Worm (Caenorhabditis elegans) whole organism, L1 larva: ENCODE data around the gene D2096.11.
A peak's percentile ranks its signal among the peaks of the same experiment; 100 is the strongest.

Experiments used
- C04F5.9 ChIP-seq: sonication (generic microtip); optimal IDR thresholded peaks from 2 replicates; lab custom pipeline; 2016; ENCODE audit warnings: missing genetic modification characterization, missing compliant biosample characterization
- C16A3.4 ChIP-seq: fragments of 150-350 bp; optimal IDR thresholded peaks from 2 replicates; lab custom pipeline; 2014; ENCODE audit warnings: missing biosample characterization, missing genetic modification characterization
- C34B4.2 ChIP-seq: sonication (generic microtip); optimal IDR thresholded peaks from 2 replicates; lab custom pipeline; 2017; ENCODE audit warnings: mild to moderate bottlenecking, missing genetic modification characterization, missing compliant biosample characterization
- Y116A8C.19 ChIP-seq: sonication (generic microtip); optimal IDR thresholded peaks from 2 replicates; lab custom pipeline; 2016; ENCODE audit warnings: missing compliant biosample characterization, missing genetic modification characterization, borderline replicate concordance
- alr-1 ChIP-seq: fragments of 200-800 bp; sonication (Bioruptor generic); optimal IDR thresholded peaks from 2 replicates; lab custom pipeline; 2018; ENCODE audit warnings: borderline replicate concordance, mild to moderate bottlenecking, missing genetic modification characterization, missing compliant biosample characterization
- aly-2 ChIP-seq: fragments of 150-350 bp; optimal IDR thresholded peaks from 2 replicates; lab custom pipeline; 2014; ENCODE audit warnings: missing biosample characterization, missing genetic modification characterization
- ama-1 ChIP-seq: fragments of 150-350 bp; optimal IDR thresholded peaks from 2 replicates; lab custom pipeline; 2014
- ceh-8 ChIP-seq: fragments of 200-800 bp; sonication (Bioruptor generic); optimal IDR thresholded peaks from 2 replicates; lab custom pipeline; 2018; ENCODE audit warnings: mild to moderate bottlenecking, missing genetic modification characterization, moderate library complexity, missing compliant biosample characterization
- ceh-82 ChIP-seq, 3 experiments: fragments of 150-350 bp in 1 of 3; sonication (generic microtip) in 2 of 3; optimal IDR thresholded peaks; 2 replicates each; lab custom pipeline; 2014 to 2017; ENCODE audit warnings: missing biosample characterization in 3 of 3, missing genetic modification characterization in 3 of 3
- ceh-90 ChIP-seq: sonication (generic microtip); optimal IDR thresholded peaks from 2 replicates; lab custom pipeline; 2016; ENCODE audit warnings: missing genetic modification characterization, missing compliant biosample characterization
- efl-1 ChIP-seq, 4 experiments: fragments of 150-350 bp; optimal IDR thresholded peaks in 3 of 4; peaks in 1 of 4; 1 replicate in 1 of 4; 2 replicates in 3 of 4; lab custom pipeline; 2014; ENCODE audit warnings: missing biosample characterization in 2 of 4, missing genetic modification characterization in 2 of 4, missing genetic modification reagents in 2 of 4
- efl-3 ChIP-seq: fragments of 200-800 bp; sonication (Bioruptor generic); optimal IDR thresholded peaks from 2 replicates; lab custom pipeline; 2018; ENCODE audit warnings: mild to moderate bottlenecking, missing genetic modification characterization, missing compliant biosample characterization
- egl-13 ChIP-seq: sonication (generic microtip); optimal IDR thresholded peaks from 2 replicates; lab custom pipeline; 2016; ENCODE audit warnings: missing genotype, missing genetic modification reagents, missing genetic modification characterization, missing compliant biosample characterization
- elt-2 ChIP-seq: sonication (generic microtip); optimal IDR thresholded peaks from 2 replicates; lab custom pipeline; 2016; ENCODE audit warnings: missing genetic modification characterization, mild to moderate bottlenecking, inconsistent platforms, missing compliant biosample characterization, missing genetic modification reagents
- elt-3 ChIP-seq, 6 experiments: fragments of 150-350 bp in 1 of 6; sonication (generic microtip); optimal IDR thresholded peaks; 2 replicates each; lab custom pipeline; 2017 to 2018; ENCODE audit warnings: missing biosample characterization in 6 of 6, missing genetic modification characterization in 6 of 6, inconsistent platforms in 1 of 6
- fkh-10 ChIP-seq: sonication (generic microtip); optimal IDR thresholded peaks from 2 replicates; lab custom pipeline; 2017; ENCODE audit warnings: missing biosample characterization, missing genetic modification reagents, missing genetic modification characterization
- grh-1 ChIP-seq: fragments of 200-800 bp; sonication (Bioruptor generic); IDR thresholded peaks from 2 replicates; pipeline ENCODE4 v1.3.6; 2022; ENCODE audit warnings: missing genetic modification reagents, missing genetic modification characterization, missing compliant biosample characterization
- hlh-17 ChIP-seq: fragments of 200-800 bp; sonication (Bioruptor generic); optimal IDR thresholded peaks from 2 replicates; lab custom pipeline; 2018; ENCODE audit warnings: missing genetic modification characterization, mild to moderate bottlenecking, missing compliant biosample characterization, moderate library complexity, borderline replicate concordance
- hlh-4 ChIP-seq: sonication (generic microtip); optimal IDR thresholded peaks from 2 replicates; lab custom pipeline; 2016; ENCODE audit warnings: mild to moderate bottlenecking, missing genetic modification characterization, missing compliant biosample characterization
- hpl-2 ChIP-seq: fragments of 150-350 bp; optimal IDR thresholded peaks from 2 replicates; lab custom pipeline; 2014; ENCODE audit warnings: missing biosample characterization, missing genetic modification reagents, missing genetic modification characterization
- isw-1 ChIP-seq: fragments of 200-800 bp; sonication (Bioruptor generic); IDR thresholded peaks from 2 replicates; pipeline ENCODE4 v1.3.6; 2022; ENCODE audit warnings: missing genetic modification characterization, missing compliant biosample characterization
- lin-15B ChIP-seq: fragments of 150-350 bp; sonication (generic microtip); optimal IDR thresholded peaks from 3 replicates; lab custom pipeline; 2014; ENCODE audit warnings: missing biosample characterization, missing genetic modification characterization
- lsy-2 ChIP-seq, 2 experiments: fragments of 150-350 bp; optimal IDR thresholded peaks; 2 replicates each; lab custom pipeline; 2014; ENCODE audit warnings: missing biosample characterization in 2 of 2, missing genetic modification characterization in 2 of 2
- mep-1 ChIP-seq: fragments of 150-350 bp; optimal IDR thresholded peaks from 2 replicates; lab custom pipeline; 2014; ENCODE audit warnings: missing biosample characterization, missing genetic modification characterization
- nhr-11 ChIP-seq: fragments of 150-350 bp; optimal IDR thresholded peaks from 2 replicates; lab custom pipeline; 2014; ENCODE audit warnings: missing biosample characterization, missing genetic modification characterization
- nhr-19 ChIP-seq: fragments of 200-800 bp; sonication (Bioruptor generic); conservative IDR thresholded peaks from 2 replicates; pipeline ENCODE4 v1.3.6; 2022; ENCODE audit warnings: missing genetic modification characterization, missing compliant biosample characterization
- nhr-20 ChIP-seq: sonication (generic microtip); optimal IDR thresholded peaks from 2 replicates; lab custom pipeline; 2016; ENCODE audit warnings: mild to moderate bottlenecking, missing genetic modification characterization, missing compliant biosample characterization
- nhr-28 ChIP-seq: fragments of 150-350 bp; optimal IDR thresholded peaks from 2 replicates; lab custom pipeline; 2014; ENCODE audit warnings: missing biosample characterization, missing genetic modification characterization
- nhr-47 ChIP-seq: sonication (generic microtip); optimal IDR thresholded peaks from 2 replicates; lab custom pipeline; 2016; ENCODE audit warnings: mild to moderate bottlenecking, missing genetic modification characterization, moderate library complexity, missing compliant biosample characterization
- nhr-76 ChIP-seq: sonication (generic microtip); optimal IDR thresholded peaks from 2 replicates; lab custom pipeline; 2017; ENCODE audit warnings: missing biosample characterization, missing genetic modification characterization
- nhr-77 ChIP-seq: fragments of 150-350 bp; optimal IDR thresholded peaks from 2 replicates; lab custom pipeline; 2014; ENCODE audit warnings: missing biosample characterization, missing genetic modification characterization
- nhr-84 ChIP-seq: sonication (generic microtip); optimal IDR thresholded peaks from 2 replicates; lab custom pipeline; 2017; ENCODE audit warnings: missing biosample characterization, missing genetic modification characterization
- nhr-85 ChIP-seq: sonication (generic microtip); peaks from one replicate; lab custom pipeline; 2016; ENCODE audit warnings: missing genetic modification characterization, inconsistent platforms, missing compliant biosample characterization
- nhr-90 ChIP-seq: sonication (generic microtip); optimal IDR thresholded peaks from 2 replicates; lab custom pipeline; 2016; ENCODE audit warnings: mild to moderate bottlenecking, missing genetic modification characterization, missing compliant biosample characterization; ENCODE audit not compliant: poor library complexity
- pqm-1 ChIP-seq: sonication (generic microtip); optimal IDR thresholded peaks from 3 replicates; lab custom pipeline; 2017; ENCODE audit warnings: missing biosample characterization, missing genetic modification characterization
- skn-1 ChIP-seq: fragments of 150-350 bp; optimal IDR thresholded peaks from 2 replicates; lab custom pipeline; 2014; ENCODE audit warnings: missing biosample characterization, missing genetic modification characterization
- snpc-4 ChIP-seq: fragments of 150-350 bp; optimal IDR thresholded peaks from 2 replicates; lab custom pipeline; 2014; ENCODE audit warnings: missing biosample characterization, missing genetic modification characterization
- snu-23 ChIP-seq: sonication (generic microtip); optimal IDR thresholded peaks from 2 replicates; lab custom pipeline; 2016; ENCODE audit warnings: missing genetic modification characterization, missing compliant biosample characterization
- sox-4 ChIP-seq: sonication (generic microtip); optimal IDR thresholded peaks from 2 replicates; lab custom pipeline; 2016; ENCODE audit warnings: missing genetic modification characterization, missing compliant biosample characterization
- swsn-7 ChIP-seq: sonication (generic microtip); optimal IDR thresholded peaks from 2 replicates; lab custom pipeline; 2016; ENCODE audit warnings: missing genetic modification characterization, missing compliant biosample characterization
- unc-98 ChIP-seq: fragments of 200-800 bp; sonication (Bioruptor generic); IDR thresholded peaks from 2 replicates; pipeline ENCODE4 v1.3.6; 2022; ENCODE audit warnings: missing genetic modification characterization, missing compliant biosample characterization
- vab-15 ChIP-seq: sonication (generic microtip); optimal IDR thresholded peaks from 2 replicates; lab custom pipeline; 2017; ENCODE audit warnings: missing genotype, mild to moderate bottlenecking, missing genetic modification characterization, missing compliant biosample characterization

Gene D2096.11

ce11 chrIV:8375381-8375780, 18.6 kb downstream of the D2096.11 start (continued):
- TF ChIP-seq Y116A8C.19 (tag; lab: Kevin White, UChicago) (no peak), alr-1 (tag; lab: Kevin White, UChicago) (no peak), aly-2 (tag; lab: Kevin White, UChicago) (peak; percentile 79), nhr-47 (tag; lab: Kevin White, UChicago) (peak; percentile 85), elt-3 (tag; optimal IDR thresholded peaks at IDR 0.05; lab: Kevin White, UChicago) (peak in 2 of 6 experiments; percentile 52 to 55), skn-1 (tag; lab: Kevin White, UChicago) (peak; percentile 67), C16A3.4 (tag; lab: Kevin White, UChicago) (peak; percentile 87), mep-1 (tag; lab: Kevin White, UChicago) (peak; percentile 94), sox-4 (tag; lab: Kevin White, UChicago) (peak; percentile 50), nhr-84 (tag; lab: Kevin White, UChicago) (no peak), hpl-2 (GFP tag; lab: Kevin White, UChicago) (peak; percentile 76), efl-1 (optimal IDR thresholded peaks at IDR 0.05; lab: Kevin White, UChicago) (peak; percentile 63 to 75), efl-1 (GFP tag; optimal IDR thresholded peaks at IDR 0.05 in 1 of 2; lab: Kevin White, UChicago) (peak; percentile 56 to 93), nhr-90 (tag; lab: Kevin White, UChicago) (peak; percentile 87), swsn-7 (peak; percentile 88), ceh-8 (no peak), C04F5.9 (tag; lab: Kevin White, UChicago) (peak; percentile 6), egl-13 (tag; lab: Kevin White, UChicago) (peak; percentile 55), nhr-28 (tag; lab: Kevin White, UChicago) (no peak), nhr-85 (tag; lab: Kevin White, UChicago) (peak; percentile 81), snpc-4 (tag; lab: Kevin White, UChicago) (peak; percentile 51), isw-1 (GFP tag; lab: Robert Waterston, UW) (peak; percentile 48), nhr-20 (tag; lab: Kevin White, UChicago) (peak; percentile 91), nhr-19 (peak; percentile 82), lin-15B (tag; lab: Kevin White, UChicago) (peak; percentile 32), vab-15 (tag; lab: Kevin White, UChicago) (peak; percentile 59), C34B4.2 (tag; lab: Kevin White, UChicago) (no peak), hlh-4 (tag; lab: Kevin White, UChicago) (no peak), ceh-90 (tag; lab: Kevin White, UChicago) (no peak), ceh-82 (tag; optimal IDR thresholded peaks at IDR 0.05; lab: Kevin White, UChicago) (peak; percentile 48 to 88 (median 67)), snu-23 (GFP tag; lab: Kevin White, UChicago) (peak; percentile 95), fkh-10 (GFP tag; lab: Kevin White, UChicago) (no peak), nhr-11 (tag; lab: Kevin White, UChicago) (no peak), efl-3 (no peak), pqm-1 (tag; lab: Kevin White, UChicago) (no peak), nhr-77 (tag; lab: Kevin White, UChicago) (peak; percentile 83), grh-1 (GFP tag; lab: Robert Waterston, UW) (0 out of 2 replicates have a peak, but pooled peaks have one; percentile 11), lsy-2 (tag; optimal IDR thresholded peaks at IDR 0.05; lab: Kevin White, UChicago) (peak; percentile 77 to 87), nhr-76 (tag; lab: Kevin White, UChicago) (no peak), unc-98 (GFP tag; lab: Robert Waterston, UW) (no peak), elt-2 (tag; lab: Kevin White, UChicago) (peak; percentile 50), ama-1 (lab: Kevin White, UChicago) (peak; percentile 88), hlh-17 (GFP tag; lab: Kevin White, UChicago) (no peak)
- TF ChIP-seq, all 84 proteins: peak for 55
